Worm (Caenorhabditis elegans): ENCODE results near the gene nrf-6.

DNA sequence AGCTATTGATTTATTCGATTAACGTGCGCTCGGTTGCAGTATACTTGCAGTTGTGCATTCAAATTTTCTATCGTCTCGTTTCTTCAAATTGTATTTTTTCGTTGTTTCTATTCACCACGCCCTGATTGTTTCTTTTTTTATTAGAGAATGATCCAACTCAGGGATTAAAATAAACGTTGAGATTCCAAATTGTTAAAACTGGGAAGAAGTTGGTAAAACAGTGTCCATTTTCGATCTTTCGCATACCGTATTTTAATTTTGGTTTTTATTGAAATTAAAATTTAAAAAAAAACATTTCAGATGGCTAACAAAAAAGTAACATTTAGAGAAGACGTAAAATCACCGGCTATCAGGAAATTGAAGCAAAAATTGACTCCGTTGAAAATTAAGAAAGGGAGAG lies 14.8 kb upstream of the nrf-6 start, which contains the start of gene apn-1:
- TF ChIP-seq dao-5 (tag; optimal IDR thresholded peaks at IDR 0.05) = no peak
- no peak for TF ChIP-seq him-1 (tag; optimal IDR thresholded peaks at IDR 0.05)

Data from whole organism, L4/young adult.